Fruit fly (Drosophila melanogaster) whole organism, prepupa: ENCODE results near the gene Wnt10.
A peak's percentile ranks its signal among the peaks of the same experiment; 100 is the strongest.

ENCODE experiments used
- CG3032 ChIP-seq: fragments of 200-800 bp; optimal IDR thresholded peaks from 2 replicates; lab custom pipeline; 2019; ENCODE audit warnings: missing biosample characterization, mild to moderate bottlenecking, missing genetic modification characterization, moderate library complexity
- CG31627 ChIP-seq: fragments of 200-800 bp; sonication (Bioruptor generic); optimal IDR thresholded peaks from 3 replicates; lab custom pipeline; 2016; ENCODE audit warnings: missing biosample characterization, missing genetic modification characterization
- CG7368 ChIP-seq: fragments of 200-800 bp; sonication (Bioruptor generic); optimal IDR thresholded peaks from 3 replicates; lab custom pipeline; 2016; ENCODE audit warnings: missing biosample characterization, missing genetic modification characterization
- Eip75B ChIP-seq: fragments of 200-800 bp; sonication (Bioruptor generic); optimal IDR thresholded peaks from 3 replicates; lab custom pipeline; 2016; ENCODE audit warnings: missing biosample characterization, missing genetic modification characterization
- Hr38 ChIP-seq: sonication (Bioruptor generic); optimal IDR thresholded peaks from 2 replicates; lab custom pipeline; 2016; ENCODE audit warnings: missing biosample characterization, missing genetic modification characterization
- Smox ChIP-seq: fragments of 200-800 bp; sonication (Bioruptor generic); optimal IDR thresholded peaks from 3 replicates; lab custom pipeline; 2016; ENCODE audit warnings: missing biosample characterization, missing genetic modification characterization
- Sox102F ChIP-seq: fragments of 200-800 bp; sonication (Bioruptor generic); optimal IDR thresholded peaks from 2 replicates; lab custom pipeline; 2016; ENCODE audit warnings: missing biosample characterization, mild to moderate bottlenecking, missing genetic modification characterization
- dac ChIP-seq: fragments of 200-800 bp; sonication (Bioruptor generic); optimal IDR thresholded peaks from 2 replicates; lab custom pipeline; 2017; ENCODE audit warnings: missing biosample characterization, mild to moderate bottlenecking, missing genetic modification characterization
- eg ChIP-seq: fragments of 200-800 bp; sonication (Bioruptor generic); IDR thresholded peaks from 3 replicates; pipeline ENCODE4 v1.3.6; 2022; ENCODE audit warnings: missing biosample characterization, missing genetic modification characterization
- fd59A ChIP-seq: fragments of 200-800 bp; sonication (Bioruptor generic); optimal IDR thresholded peaks from 2 replicates; lab custom pipeline; 2017; ENCODE audit warnings: missing biosample characterization, mild to moderate bottlenecking, missing genetic modification characterization, missing genetic modification reagents
- svp ChIP-seq: fragments of 200-800 bp; sonication (Bioruptor generic); peaks from one replicate; lab custom pipeline; 2016; ENCODE audit warnings: missing biosample characterization, missing genetic modification characterization

DNA sequence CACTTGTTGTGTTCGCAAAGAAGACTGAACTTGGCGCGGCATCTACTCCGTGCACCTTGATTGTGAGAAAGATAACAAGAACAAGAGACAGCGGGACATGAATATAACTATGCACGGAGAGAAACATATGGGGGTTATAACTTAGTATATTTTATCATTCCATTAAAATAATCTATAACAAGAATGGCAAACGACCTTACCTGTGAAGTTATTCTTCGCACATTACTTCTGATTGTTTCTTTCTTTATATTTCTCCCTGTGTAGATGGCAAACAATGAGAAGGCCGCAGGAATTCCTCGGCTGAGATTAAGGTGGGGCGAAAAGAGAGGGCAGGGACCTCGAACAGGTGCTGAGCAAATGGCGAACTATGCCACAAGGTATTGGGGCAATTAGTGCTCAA, 42.1 kb upstream of the Wnt10 start:
- TF ChIP-seq svp (GFP tag; lab: Kevin White, UChicago) (peak; percentile 89), CG3032 (tag; lab: Kevin White, UChicago) (peak; percentile 73), CG7368 (GFP tag; lab: Kevin White, UChicago) (peak; percentile 63), CG31627 (peak; percentile 74), eg (GFP tag; lab: Robert Waterston, UW) (no peak), dac (GFP tag; lab: Kevin White, UChicago) (no peak), Hr38 (GFP tag; lab: Kevin White, UChicago) (no peak), Smox (GFP tag; lab: Kevin White, UChicago) (peak; percentile 73), Eip75B (GFP tag; lab: Kevin White, UChicago) (peak; percentile 80), Sox102F (GFP tag; lab: Kevin White, UChicago) (peak; percentile 70), fd59A (GFP tag; lab: Kevin White, UChicago) (peak; percentile 73)
